Worm (Caenorhabditis elegans): ENCODE data around the gene K01H12.4.

Gene K01H12.4

DNA sequence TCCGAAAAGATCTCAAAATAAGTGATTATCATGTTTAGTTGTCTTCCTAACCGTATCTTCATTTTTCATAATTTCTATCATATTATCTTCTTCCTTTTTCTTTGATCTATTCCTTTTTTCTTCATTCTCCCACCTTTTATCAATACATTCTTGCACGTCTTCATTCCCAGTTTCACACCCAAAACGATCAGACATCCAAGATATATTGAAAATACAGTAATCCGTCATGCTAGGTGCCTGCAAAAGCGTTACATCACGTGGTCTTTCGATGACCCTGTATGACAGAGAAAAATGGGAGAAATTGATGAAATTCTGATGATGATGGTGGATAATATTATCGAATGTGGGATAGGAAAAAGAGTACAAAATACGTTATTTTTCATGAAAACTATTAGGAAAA, 40.4 kb upstream of the K01H12.4 start (continued):
- TF ChIP-seq elt-2 (tag; optimal IDR thresholded peaks at IDR 0.05) (no peak), snu-23 (GFP tag; optimal IDR thresholded peaks at IDR 0.05) (peak; percentile 80), nhr-19 (GFP tag; conservative IDR thresholded peaks at IDR 0.05) (peak; percentile 21; the same call in 1 of the 2 replicates), lsy-2 (tag; optimal IDR thresholded peaks at IDR 0.05) (peak; percentile 69 to 82), pax-3 (tag; optimal IDR thresholded peaks at IDR 0.05) (no peak), F16B12.6 (tag; optimal IDR thresholded peaks at IDR 0.05) (no peak), C04F5.9 (tag; optimal IDR thresholded peaks at IDR 0.05) (no peak), zip-4 (GFP tag; optimal IDR thresholded peaks at IDR 0.05) (no peak), C16A3.4 (tag; optimal IDR thresholded peaks at IDR 0.05) (peak; percentile 22), ceh-82 (tag; optimal IDR thresholded peaks at IDR 0.05) (no peak), lin-39 (tag; optimal IDR thresholded peaks at IDR 0.05) (no peak), fkh-8 (tag; optimal IDR thresholded peaks at IDR 0.05) (no peak), lin-35 (GFP tag; optimal IDR thresholded peaks at IDR 0.05) (peak in 1 of 2 experiments; percentile 63), xbp-1 (tag; optimal IDR thresholded peaks at IDR 0.05) (peak; percentile 3), fkh-4 (tag; optimal IDR thresholded peaks at IDR 0.05; ENCODE audit: borderline replicate concordance) (no peak), ceh-88 (GFP tag; IDR thresholded peaks at IDR 0.05) (no peak), blmp-1 (tag; optimal IDR thresholded peaks at IDR 0.05) (peak; percentile 90), unc-86 (tag; optimal IDR thresholded peaks at IDR 0.05) (no peak), tlp-1 (tag; optimal IDR thresholded peaks at IDR 0.05) (no peak), aha-1 (tag; optimal IDR thresholded peaks at IDR 0.05) (no peak), unc-62 (GFP tag; optimal IDR thresholded peaks at IDR 0.05) (no peak), nhr-11 (tag; optimal IDR thresholded peaks at IDR 0.05) (no peak), irx-1 (tag; optimal IDR thresholded peaks at IDR 0.05) (no peak), unc-30 (tag; optimal IDR thresholded peaks at IDR 0.05) (no peak), nhr-12 (tag; optimal IDR thresholded peaks at IDR 0.05) (no peak), ces-1 (GFP tag; optimal IDR thresholded peaks at IDR 0.05) (no peak), egl-27 (tag; optimal IDR thresholded peaks at IDR 0.05) (no peak), swsn-7 (tag; optimal IDR thresholded peaks at IDR 0.05) (no peak), zag-1 (tag; optimal IDR thresholded peaks at IDR 0.05) (no peak), ceh-8 (GFP tag; optimal IDR thresholded peaks at IDR 0.05) (no peak), lin-13 (GFP tag; optimal IDR thresholded peaks at IDR 0.05) (no peak), lin-15B (tag; optimal IDR thresholded peaks at IDR 0.05) (no peak), ztf-11 (tag; optimal IDR thresholded peaks at IDR 0.05) (no peak), sptf-1 (tag; optimal IDR thresholded peaks at IDR 0.05) (no peak), jun-1 (tag; optimal IDR thresholded peaks at IDR 0.05) (no peak), ets-5 (GFP tag; IDR thresholded peaks at IDR 0.05) (no peak), ztf-4 (tag; optimal IDR thresholded peaks at IDR 0.05) (peak; percentile 18), tbx-2 (tag; optimal IDR thresholded peaks at IDR 0.05) (peak; percentile 35), nhr-76 (tag; optimal IDR thresholded peaks at IDR 0.05) (no peak), snpc-4 (tag; optimal IDR thresholded peaks at IDR 0.05) (no peak), nhr-47 (tag; optimal IDR thresholded peaks at IDR 0.05) (peak; percentile 52), nhr-20 (tag; optimal IDR thresholded peaks at IDR 0.05) (peak; percentile 95), nhr-28 (tag; optimal IDR thresholded peaks at IDR 0.05) (no peak), hpl-2 (GFP tag; optimal IDR thresholded peaks at IDR 0.05) (no peak), nhr-90 (tag; optimal IDR thresholded peaks at IDR 0.05; ENCODE audit: poor library complexity) (peak; percentile 77), nhr-77 (tag; optimal IDR thresholded peaks at IDR 0.05) (no peak), sox-4 (tag; optimal IDR thresholded peaks at IDR 0.05) (no peak), lin-14 (GFP tag; optimal IDR thresholded peaks at IDR 0.05) (peak; percentile 73), lir-3 (tag; optimal IDR thresholded peaks at IDR 0.05; ENCODE audit: poor library complexity) (no peak), nhr-84 (tag; optimal IDR thresholded peaks at IDR 0.05) (no peak), egl-13 (tag; optimal IDR thresholded peaks at IDR 0.05) (no peak), nhr-85 (tag) (peak; percentile 96), pqm-1 (tag; optimal IDR thresholded peaks at IDR 0.05) (no peak), dsc-1 (tag; optimal IDR thresholded peaks at IDR 0.05) (no peak), nhr-71 (tag; optimal IDR thresholded peaks at IDR 0.05) (peak; percentile 83)

Data from whole organism, L1 larva.